Worm (Caenorhabditis elegans) whole organism, late embryonic: ENCODE results near the gene srd-25.

Source experiments
- F13H6.1 ChIP-seq: sonication (generic microtip); optimal IDR thresholded peaks from 2 replicates; lab custom pipeline; 2016; ENCODE audit warnings: missing genetic modification characterization, missing compliant biosample characterization
- K02D7.2 ChIP-seq: sonication (generic microtip); optimal IDR thresholded peaks from 2 replicates; lab custom pipeline; 2017; ENCODE audit warnings: mild to moderate bottlenecking, missing genetic modification characterization, missing compliant biosample characterization
- K09A11.1 ChIP-seq: sonication (generic microtip); optimal IDR thresholded peaks from 2 replicates; lab custom pipeline; 2017; ENCODE audit warnings: antibody characterized with exemption, mild to moderate bottlenecking, missing genetic modification characterization, missing compliant biosample characterization; ENCODE audit not compliant: insufficient read depth
- Y22D7AL.16 ChIP-seq: sonication (generic microtip); optimal IDR thresholded peaks from 2 replicates; lab custom pipeline; 2016; ENCODE audit warnings: missing genetic modification characterization, missing compliant biosample characterization
- ahr-1 ChIP-seq: sonication (generic microtip); optimal IDR thresholded peaks from 2 replicates; lab custom pipeline; 2016; ENCODE audit warnings: missing genetic modification characterization, missing compliant biosample characterization
- ceh-14 ChIP-seq: sonication (generic microtip); optimal IDR thresholded peaks from 2 replicates; lab custom pipeline; 2016; ENCODE audit warnings: missing genotype, missing genetic modification characterization, missing compliant biosample characterization
- ceh-18 ChIP-seq: sonication (generic microtip); optimal IDR thresholded peaks from 2 replicates; lab custom pipeline; 2016; ENCODE audit warnings: missing genetic modification characterization, missing compliant biosample characterization
- ceh-22 ChIP-seq: sonication (generic microtip); optimal IDR thresholded peaks from 2 replicates; lab custom pipeline; 2017; ENCODE audit warnings: missing biosample characterization, missing genetic modification characterization
- ceh-24 ChIP-seq: sonication (generic microtip); optimal IDR thresholded peaks from 2 replicates; lab custom pipeline; 2016; ENCODE audit warnings: mild to moderate bottlenecking, missing genetic modification characterization, missing compliant biosample characterization
- ceh-34 ChIP-seq: sonication (generic microtip); optimal IDR thresholded peaks from 2 replicates; lab custom pipeline; 2016; ENCODE audit warnings: mild to moderate bottlenecking, missing genetic modification characterization, missing compliant biosample characterization
- ceh-48 ChIP-seq: sonication (generic microtip); optimal IDR thresholded peaks from 2 replicates; lab custom pipeline; 2016; ENCODE audit warnings: missing genetic modification characterization, inconsistent platforms, missing compliant biosample characterization
- ceh-6 ChIP-seq: fragments of 200-800 bp; sonication (Bioruptor generic); optimal IDR thresholded peaks from 2 replicates; lab custom pipeline; 2018; ENCODE audit warnings: mild to moderate bottlenecking, missing genetic modification characterization, missing compliant biosample characterization
- ceh-9 ChIP-seq: sonication (generic microtip); optimal IDR thresholded peaks from 2 replicates; lab custom pipeline; 2016; ENCODE audit warnings: mild to moderate bottlenecking, missing genetic modification characterization, inconsistent platforms, missing compliant biosample characterization
- che-1 ChIP-seq: sonication (generic microtip); optimal IDR thresholded peaks from 2 replicates; lab custom pipeline; 2016; ENCODE audit warnings: mild to moderate bottlenecking, missing genetic modification characterization, missing compliant biosample characterization
- dve-1 ChIP-seq: sonication (generic microtip); optimal IDR thresholded peaks from 2 replicates; lab custom pipeline; 2017; ENCODE audit warnings: antibody characterized with exemption, mild to moderate bottlenecking, missing genetic modification characterization, missing compliant biosample characterization
- ets-4 ChIP-seq: sonication (generic microtip); optimal IDR thresholded peaks from 2 replicates; lab custom pipeline; 2016; ENCODE audit warnings: missing genetic modification characterization, missing compliant biosample characterization
- eyg-1 ChIP-seq: sonication (generic microtip); optimal IDR thresholded peaks from 2 replicates; lab custom pipeline; 2016; ENCODE audit warnings: missing genotype, missing genetic modification characterization, missing compliant biosample characterization
- fax-1 ChIP-seq: sonication (generic microtip); optimal IDR thresholded peaks from 2 replicates; lab custom pipeline; 2016; ENCODE audit warnings: missing genotype, missing genetic modification characterization, missing compliant biosample characterization
- fkh-10 ChIP-seq: fragments of 150-350 bp; optimal IDR thresholded peaks from 2 replicates; lab custom pipeline; 2014; ENCODE audit warnings: missing biosample characterization, missing genetic modification reagents, missing genetic modification characterization
- fkh-6 ChIP-seq: sonication (generic microtip); optimal IDR thresholded peaks from 2 replicates; lab custom pipeline; 2016; ENCODE audit warnings: missing genetic modification characterization, missing compliant biosample characterization
- gmeb-2 ChIP-seq: sonication (generic microtip); optimal IDR thresholded peaks from 2 replicates; lab custom pipeline; 2016; ENCODE audit warnings: missing genetic modification characterization, inconsistent platforms, missing compliant biosample characterization
- hlh-13 ChIP-seq: fragments of 200-800 bp; sonication (Bioruptor generic); optimal IDR thresholded peaks from 2 replicates; lab custom pipeline; 2018; ENCODE audit warnings: mild to moderate bottlenecking, missing genetic modification characterization, missing compliant biosample characterization
- hlh-15 ChIP-seq: sonication (generic microtip); optimal IDR thresholded peaks from 2 replicates; lab custom pipeline; 2016; ENCODE audit warnings: missing genetic modification characterization, missing compliant biosample characterization
- hlh-6 ChIP-seq: sonication (generic microtip); optimal IDR thresholded peaks from 2 replicates; lab custom pipeline; 2016; ENCODE audit warnings: missing genotype, missing genetic modification characterization, missing compliant biosample characterization
- lim-6 ChIP-seq: sonication (generic microtip); optimal IDR thresholded peaks from 2 replicates; lab custom pipeline; 2016; ENCODE audit warnings: missing genetic modification characterization, missing compliant biosample characterization
- lin-11 ChIP-seq: fragments of 200-800 bp; sonication (Bioruptor generic); optimal IDR thresholded peaks from 2 replicates; lab custom pipeline; 2018; ENCODE audit warnings: mild to moderate bottlenecking, missing genetic modification characterization, missing compliant biosample characterization
- mec-3 ChIP-seq: sonication (generic microtip); optimal IDR thresholded peaks from 2 replicates; lab custom pipeline; 2016; ENCODE audit warnings: borderline replicate concordance, missing genetic modification characterization, missing compliant biosample characterization
- nfya-1 ChIP-seq: sonication (generic microtip); optimal IDR thresholded peaks from 2 replicates; lab custom pipeline; 2017; ENCODE audit warnings: missing genetic modification characterization, mild to moderate bottlenecking, missing compliant biosample characterization, antibody characterized with exemption, moderate library complexity
- nhr-11 ChIP-seq: fragments of 150-350 bp; optimal IDR thresholded peaks from 2 replicates; lab custom pipeline; 2014; ENCODE audit warnings: missing biosample characterization, missing genetic modification characterization
- nhr-232 ChIP-seq: sonication (generic microtip); optimal IDR thresholded peaks from 2 replicates; lab custom pipeline; 2016; ENCODE audit warnings: missing genetic modification characterization, missing compliant biosample characterization
- npax-4 ChIP-seq: sonication (generic microtip); optimal IDR thresholded peaks from 2 replicates; lab custom pipeline; 2016; ENCODE audit warnings: missing genetic modification characterization, missing compliant biosample characterization
- pat-9 ChIP-seq: fragments of 200-800 bp; sonication (Bioruptor generic); optimal IDR thresholded peaks from 2 replicates; lab custom pipeline; 2018; ENCODE audit warnings: mild to moderate bottlenecking, missing genetic modification characterization, moderate library complexity, missing compliant biosample characterization
- pax-1 ChIP-seq: fragments of 150-350 bp; optimal IDR thresholded peaks from 2 replicates; lab custom pipeline; 2014; ENCODE audit warnings: missing biosample characterization, missing genetic modification characterization
- pqm-1 ChIP-seq: sonication (generic microtip); optimal IDR thresholded peaks from 2 replicates; lab custom pipeline; 2016; ENCODE audit warnings: missing genetic modification characterization, missing compliant biosample characterization
- pros-1 ChIP-seq: fragments of 150-350 bp; optimal IDR thresholded peaks from 2 replicates; lab custom pipeline; 2014; ENCODE audit warnings: missing biosample characterization, missing genetic modification reagents, missing genetic modification characterization
- sox-2 ChIP-seq: fragments of 200-800 bp; sonication (Bioruptor generic); IDR thresholded peaks from 2 replicates; pipeline ENCODE4 v1.3.6; 2022; ENCODE audit warnings: missing genetic modification reagents, missing genetic modification characterization, missing compliant biosample characterization
- syd-9 ChIP-seq: sonication (generic microtip); optimal IDR thresholded peaks from 2 replicates; lab custom pipeline; 2016; ENCODE audit warnings: mild to moderate bottlenecking, missing genetic modification characterization, moderate library complexity, missing compliant biosample characterization
- tbx-2 ChIP-seq: sonication (generic microtip); optimal IDR thresholded peaks from 2 replicates; lab custom pipeline; 2016; ENCODE audit warnings: missing genetic modification characterization, missing compliant biosample characterization
- ttx-3 ChIP-seq: sonication (generic microtip); optimal IDR thresholded peaks from 2 replicates; lab custom pipeline; 2016; ENCODE audit warnings: missing genetic modification reagents, missing genetic modification characterization, missing compliant biosample characterization
- unc-86 ChIP-seq: sonication (generic microtip); optimal IDR thresholded peaks from 2 replicates; lab custom pipeline; 2016; ENCODE audit warnings: missing genetic modification characterization, missing compliant biosample characterization
- zip-5 ChIP-seq: sonication (generic microtip); optimal IDR thresholded peaks from 2 replicates; lab custom pipeline; 2016; ENCODE audit warnings: missing genetic modification characterization, missing compliant biosample characterization

The srd-25 gene

DNA sequence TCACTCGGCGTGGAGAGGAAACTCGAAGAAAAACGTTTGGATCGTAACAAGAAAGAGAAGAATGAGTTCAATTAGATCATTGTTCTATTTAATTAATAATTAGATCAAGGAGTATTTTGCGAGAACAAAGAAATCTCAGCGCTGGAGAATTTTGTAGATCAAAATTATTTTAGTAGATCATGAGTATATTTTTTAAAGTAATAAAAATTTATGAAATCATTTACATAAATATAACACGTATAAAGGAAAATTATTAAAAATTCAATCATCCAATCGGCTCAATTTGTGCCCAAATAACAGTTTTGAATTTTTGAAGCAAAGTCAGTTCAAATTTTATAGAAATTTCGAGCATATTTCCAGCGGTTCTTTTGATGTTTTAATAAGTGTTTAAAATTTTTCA is 7.7 kb upstream of the srd-25 start, which contains the start of gene C50E3.13:
Gene C50E3.13, minus strand, starts transcription at position 101 of the 400 bp plus-strand sequence.
- no peak for TF ChIP-seq nhr-11 (tag; lab: Kevin White, UChicago)
- no peak for TF ChIP-seq ceh-24 (tag; lab: Kevin White, UChicago)
- no peak for TF ChIP-seq K09A11.1
- TF ChIP-seq ceh-34 (tag; lab: Kevin White, UChicago) = no peak
- TF ChIP-seq dve-1 (tag; lab: Kevin White, UChicago) = no peak
- TF ChIP-seq pat-9 (tag; lab: Kevin White, UChicago) = no peak
- no peak for TF ChIP-seq ets-4
- TF ChIP-seq fkh-10 (GFP tag; lab: Kevin White, UChicago) = no peak
- TF ChIP-seq nfya-1 (tag; lab: Kevin White, UChicago) = no peak
- TF ChIP-seq lin-11 (tag; lab: Kevin White, UChicago) = no peak
- TF ChIP-seq K02D7.2 (tag; lab: Kevin White, UChicago) = no peak
- no peak for TF ChIP-seq pax-1 (tag; lab: Kevin White, UChicago)
- TF ChIP-seq ceh-48 (tag; lab: Kevin White, UChicago) = no peak
- TF ChIP-seq hlh-15 = no peak
- TF ChIP-seq fax-1 (tag; lab: Kevin White, UChicago) = no peak
- no peak for TF ChIP-seq ceh-22 (tag; lab: Kevin White, UChicago)
- TF ChIP-seq pros-1 (tag; lab: Kevin White, UChicago) = no peak
- TF ChIP-seq ahr-1 (tag; lab: Kevin White, UChicago) = no peak
- TF ChIP-seq ceh-6 (GFP tag; lab: Kevin White, UChicago) = no peak
- no peak for TF ChIP-seq nhr-232 (tag; lab: Kevin White, UChicago)

- no peak for TF ChIP-seq hlh-13
- TF ChIP-seq che-1 = no peak
- no peak for TF ChIP-seq lim-6 (tag; lab: Kevin White, UChicago)
- no peak for TF ChIP-seq K02D7.2 (tag; lab: Kevin White, UChicago)
- TF ChIP-seq ceh-22 (tag; lab: Kevin White, UChicago) = no peak
- no peak for TF ChIP-seq ceh-14 (tag; lab: Kevin White, UChicago)
- TF ChIP-seq gmeb-2 (tag; lab: Kevin White, UChicago) = no peak
- TF ChIP-seq mec-3 = no peak
- TF ChIP-seq ceh-18 (tag; lab: Kevin White, UChicago) = no peak
- TF ChIP-seq unc-86 (tag; lab: Kevin White, UChicago) = no peak
- TF ChIP-seq hlh-15 = no peak
- TF ChIP-seq lin-11 (tag; lab: Kevin White, UChicago) = no peak
- TF ChIP-seq Y22D7AL.16 (tag; lab: Kevin White, UChicago) = no peak
- TF ChIP-seq npax-4 (tag; lab: Kevin White, UChicago) = no peak
- TF ChIP-seq, all 69 proteins: peak for 0
Observed at ce11 chrV:7624652-7625051, 7.2 kb upstream of the srd-25 start, which contains the start of gene grsp-4. TSS of gene grsp-4 (plus strand) at chrV:7624952.

ce11 chrV:7626550-7626949 is 5.3 kb upstream of the srd-25 start, which contains the start of gene F07C4.6:
TSS of gene F07C4.6 (plus strand) at chrV:7626850.
- no peak for TF ChIP-seq ahr-1 (tag; lab: Kevin White, UChicago)
- TF ChIP-seq tbx-2 = no peak
- TF ChIP-seq syd-9 (tag; lab: Kevin White, UChicago) = no peak
- TF ChIP-seq eyg-1 (tag; lab: Kevin White, UChicago) = no peak
- TF ChIP-seq zip-5 (tag; lab: Kevin White, UChicago) = no peak
- no peak for TF ChIP-seq unc-86 (tag; lab: Kevin White, UChicago)
- TF ChIP-seq che-1 = no peak
- no peak for TF ChIP-seq fkh-6 (tag; lab: Kevin White, UChicago)
- TF ChIP-seq ceh-9 = no peak
- no peak for TF ChIP-seq sox-2 (GFP tag; lab: Robert Waterston, UW)
- TF ChIP-seq pat-9 (tag; lab: Kevin White, UChicago) = no peak
- TF ChIP-seq ceh-6 (GFP tag; lab: Kevin White, UChicago) = no peak
- no peak for TF ChIP-seq K02D7.2 (tag; lab: Kevin White, UChicago)
- no peak for TF ChIP-seq hlh-15
- TF ChIP-seq ceh-22 (tag; lab: Kevin White, UChicago) = no peak
- no peak for TF ChIP-seq F13H6.1
- no peak for TF ChIP-seq pqm-1 (tag; lab: Kevin White, UChicago)
- TF ChIP-seq hlh-6 (tag; lab: Kevin White, UChicago) = no peak
- no peak for TF ChIP-seq ceh-24 (tag; lab: Kevin White, UChicago)
- no peak for TF ChIP-seq ttx-3 (tag; lab: Kevin White, UChicago)
